Worm (Caenorhabditis elegans) whole organism, L1 larva: ENCODE measurements around the gene C13B4.1.
A peak's percentile ranks its signal among the peaks of the same experiment; 100 is the strongest.

Source experiments
- C04F5.9 ChIP-seq: sonication (generic microtip); optimal IDR thresholded peaks from 2 replicates; lab custom pipeline; 2016; ENCODE audit warnings: missing genetic modification characterization, missing compliant biosample characterization
- C16A3.4 ChIP-seq: fragments of 150-350 bp; optimal IDR thresholded peaks from 2 replicates; lab custom pipeline; 2014; ENCODE audit warnings: missing biosample characterization, missing genetic modification characterization
- F16B12.6 ChIP-seq: fragments of 150-350 bp; optimal IDR thresholded peaks from 2 replicates; lab custom pipeline; 2014; ENCODE audit warnings: missing biosample characterization, missing genetic modification characterization
- alr-1 ChIP-seq: fragments of 200-800 bp; sonication (Bioruptor generic); optimal IDR thresholded peaks from 2 replicates; lab custom pipeline; 2018; ENCODE audit warnings: borderline replicate concordance, mild to moderate bottlenecking, missing genetic modification characterization, missing compliant biosample characterization
- ama-1 ChIP-seq: fragments of 150-350 bp; optimal IDR thresholded peaks from 2 replicates; lab custom pipeline; 2014
- blmp-1 ChIP-seq: fragments of 150-350 bp; optimal IDR thresholded peaks from 2 replicates; lab custom pipeline; 2014; ENCODE audit warnings: missing biosample characterization, missing genetic modification characterization
- ceh-82 ChIP-seq, 3 experiments: fragments of 150-350 bp in 1 of 3; sonication (generic microtip) in 2 of 3; optimal IDR thresholded peaks; 2 replicates each; lab custom pipeline; 2014 to 2017; ENCODE audit warnings: missing biosample characterization in 3 of 3, missing genetic modification characterization in 3 of 3
- ceh-88 ChIP-seq: fragments of 200-800 bp; sonication (Bioruptor generic); IDR thresholded peaks from 2 replicates; pipeline ENCODE4 v1.3.6; 2022; ENCODE audit warnings: missing genetic modification characterization, missing compliant biosample characterization
- ces-1 ChIP-seq: fragments of 150-350 bp; optimal IDR thresholded peaks from 2 replicates; lab custom pipeline; 2014; ENCODE audit warnings: missing biosample characterization, missing genetic modification reagents, missing genetic modification characterization
- dpl-1 ChIP-seq, 3 experiments: fragments of 150-350 bp in 2 of 3; sonication (generic microtip) in 1 of 3; optimal IDR thresholded peaks; 2 replicates each; lab custom pipeline; 2014 to 2017; ENCODE audit warnings: missing biosample characterization in 3 of 3, missing genetic modification characterization in 3 of 3, missing genetic modification reagents in 3 of 3
- efl-1 ChIP-seq, 4 experiments: fragments of 150-350 bp; optimal IDR thresholded peaks in 3 of 4; peaks in 1 of 4; 1 replicate in 1 of 4; 2 replicates in 3 of 4; lab custom pipeline; 2014; ENCODE audit warnings: missing biosample characterization in 2 of 4, missing genetic modification characterization in 2 of 4, missing genetic modification reagents in 2 of 4
- egl-13 ChIP-seq: sonication (generic microtip); optimal IDR thresholded peaks from 2 replicates; lab custom pipeline; 2016; ENCODE audit warnings: missing genotype, missing genetic modification reagents, missing genetic modification characterization, missing compliant biosample characterization
- elt-2 ChIP-seq: sonication (generic microtip); optimal IDR thresholded peaks from 2 replicates; lab custom pipeline; 2016; ENCODE audit warnings: missing genetic modification characterization, mild to moderate bottlenecking, inconsistent platforms, missing compliant biosample characterization, missing genetic modification reagents
- ets-5 ChIP-seq: fragments of 200-800 bp; sonication (Bioruptor generic); IDR thresholded peaks from 2 replicates; pipeline ENCODE4 v1.3.6; 2022; ENCODE audit warnings: missing genetic modification characterization, missing compliant biosample characterization
- fkh-10 ChIP-seq: sonication (generic microtip); optimal IDR thresholded peaks from 2 replicates; lab custom pipeline; 2017; ENCODE audit warnings: missing biosample characterization, missing genetic modification reagents, missing genetic modification characterization
- fos-1 ChIP-seq: fragments of 150-350 bp; optimal IDR thresholded peaks from 2 replicates; lab custom pipeline; 2014; ENCODE audit warnings: missing biosample characterization, missing genetic modification characterization
- irx-1 ChIP-seq: sonication (generic microtip); optimal IDR thresholded peaks from 2 replicates; lab custom pipeline; 2016; ENCODE audit warnings: missing genetic modification characterization, missing compliant biosample characterization
- lin-13 ChIP-seq: fragments of 150-350 bp; optimal IDR thresholded peaks from 2 replicates; lab custom pipeline; 2014; ENCODE audit warnings: missing biosample characterization, missing genetic modification reagents, missing genetic modification characterization
- lin-14 ChIP-seq: fragments of 200-800 bp; sonication (Bioruptor generic); optimal IDR thresholded peaks from 2 replicates; lab custom pipeline; 2018; ENCODE audit warnings: mild to moderate bottlenecking, missing genetic modification characterization, moderate library complexity, missing compliant biosample characterization
- lin-15B ChIP-seq: fragments of 150-350 bp; sonication (generic microtip); optimal IDR thresholded peaks from 3 replicates; lab custom pipeline; 2014; ENCODE audit warnings: missing biosample characterization, missing genetic modification characterization
- lin-39 ChIP-seq: fragments of 150-350 bp; optimal IDR thresholded peaks from 2 replicates; lab custom pipeline; 2014; ENCODE audit warnings: missing biosample characterization, missing genetic modification reagents, missing genetic modification characterization
- lir-3 ChIP-seq: sonication (generic microtip); optimal IDR thresholded peaks from 2 replicates; lab custom pipeline; 2016; ENCODE audit warnings: mild to moderate bottlenecking, missing genetic modification characterization, moderate library complexity, missing compliant biosample characterization; ENCODE audit not compliant: poor library complexity
- lsy-2 ChIP-seq, 2 experiments: fragments of 150-350 bp; optimal IDR thresholded peaks; 2 replicates each; lab custom pipeline; 2014; ENCODE audit warnings: missing biosample characterization in 2 of 2, missing genetic modification characterization in 2 of 2
- mdl-1 ChIP-seq, 2 experiments: fragments of 150-350 bp; optimal IDR thresholded peaks; 2 replicates each; lab custom pipeline; 2014 to 2017; ENCODE audit warnings: missing biosample characterization in 2 of 2, missing genetic modification characterization in 2 of 2, inconsistent platforms in 1 of 2
- mef-2 ChIP-seq: fragments of 150-350 bp; optimal IDR thresholded peaks from 2 replicates; lab custom pipeline; 2014; ENCODE audit warnings: missing biosample characterization, missing genetic modification characterization
- nhr-11 ChIP-seq: fragments of 150-350 bp; optimal IDR thresholded peaks from 2 replicates; lab custom pipeline; 2014; ENCODE audit warnings: missing biosample characterization, missing genetic modification characterization
- nhr-19 ChIP-seq: fragments of 200-800 bp; sonication (Bioruptor generic); conservative IDR thresholded peaks from 2 replicates; pipeline ENCODE4 v1.3.6; 2022; ENCODE audit warnings: missing genetic modification characterization, missing compliant biosample characterization
- nhr-20 ChIP-seq: sonication (generic microtip); optimal IDR thresholded peaks from 2 replicates; lab custom pipeline; 2016; ENCODE audit warnings: mild to moderate bottlenecking, missing genetic modification characterization, missing compliant biosample characterization
- nhr-237 ChIP-seq: fragments of 150-350 bp; optimal IDR thresholded peaks from 2 replicates; lab custom pipeline; 2014; ENCODE audit warnings: missing biosample characterization, missing genetic modification characterization
- nhr-47 ChIP-seq: sonication (generic microtip); optimal IDR thresholded peaks from 2 replicates; lab custom pipeline; 2016; ENCODE audit warnings: mild to moderate bottlenecking, missing genetic modification characterization, moderate library complexity, missing compliant biosample characterization
- nhr-77 ChIP-seq: fragments of 150-350 bp; optimal IDR thresholded peaks from 2 replicates; lab custom pipeline; 2014; ENCODE audit warnings: missing biosample characterization, missing genetic modification characterization
- nhr-85 ChIP-seq: sonication (generic microtip); peaks from one replicate; lab custom pipeline; 2016; ENCODE audit warnings: missing genetic modification characterization, inconsistent platforms, missing compliant biosample characterization
- nhr-90 ChIP-seq: sonication (generic microtip); optimal IDR thresholded peaks from 2 replicates; lab custom pipeline; 2016; ENCODE audit warnings: mild to moderate bottlenecking, missing genetic modification characterization, missing compliant biosample characterization; ENCODE audit not compliant: poor library complexity
- pax-3 ChIP-seq: fragments of 200-800 bp; sonication (Bioruptor generic); optimal IDR thresholded peaks from 2 replicates; lab custom pipeline; 2018; ENCODE audit warnings: mild to moderate bottlenecking, missing genetic modification characterization, moderate library complexity, missing compliant biosample characterization
- skn-1 ChIP-seq: fragments of 150-350 bp; optimal IDR thresholded peaks from 2 replicates; lab custom pipeline; 2014; ENCODE audit warnings: missing biosample characterization, missing genetic modification characterization
- snpc-4 ChIP-seq: fragments of 150-350 bp; optimal IDR thresholded peaks from 2 replicates; lab custom pipeline; 2014; ENCODE audit warnings: missing biosample characterization, missing genetic modification characterization
- snu-23 ChIP-seq: sonication (generic microtip); optimal IDR thresholded peaks from 2 replicates; lab custom pipeline; 2016; ENCODE audit warnings: missing genetic modification characterization, missing compliant biosample characterization
- sox-4 ChIP-seq: sonication (generic microtip); optimal IDR thresholded peaks from 2 replicates; lab custom pipeline; 2016; ENCODE audit warnings: missing genetic modification characterization, missing compliant biosample characterization
- swsn-7 ChIP-seq: sonication (generic microtip); optimal IDR thresholded peaks from 2 replicates; lab custom pipeline; 2016; ENCODE audit warnings: missing genetic modification characterization, missing compliant biosample characterization
- tbx-2 ChIP-seq: sonication (generic microtip); optimal IDR thresholded peaks from 2 replicates; lab custom pipeline; 2016; ENCODE audit warnings: missing genetic modification characterization, missing compliant biosample characterization
- unc-130 ChIP-seq: fragments of 150-350 bp; optimal IDR thresholded peaks from 2 replicates; lab custom pipeline; 2017; ENCODE audit warnings: missing biosample characterization, missing genetic modification characterization, inconsistent platforms
- unc-30 ChIP-seq: sonication (generic microtip); optimal IDR thresholded peaks from 2 replicates; lab custom pipeline; 2017; ENCODE audit warnings: missing biosample characterization, missing genetic modification characterization
- unc-98 ChIP-seq: fragments of 200-800 bp; sonication (Bioruptor generic); IDR thresholded peaks from 2 replicates; pipeline ENCODE4 v1.3.6; 2022; ENCODE audit warnings: missing genetic modification characterization, missing compliant biosample characterization
- xbp-1 ChIP-seq: sonication (generic microtip); optimal IDR thresholded peaks from 2 replicates; lab custom pipeline; 2016; ENCODE audit warnings: missing genetic modification characterization, missing compliant biosample characterization
- zag-1 ChIP-seq: fragments of 150-350 bp; optimal IDR thresholded peaks from 2 replicates; lab custom pipeline; 2014; ENCODE audit warnings: missing biosample characterization, missing genetic modification characterization
- zip-4 ChIP-seq: fragments of 200-800 bp; sonication (Bioruptor generic); optimal IDR thresholded peaks from 2 replicates; lab custom pipeline; 2018; ENCODE audit warnings: mild to moderate bottlenecking, missing genetic modification characterization, moderate library complexity, missing compliant biosample characterization
- ztf-11 ChIP-seq, 2 experiments: sonication (generic microtip); optimal IDR thresholded peaks; 2 replicates each; lab custom pipeline; 2016 to 2017; ENCODE audit warnings: missing genetic modification characterization in 2 of 2, missing biosample characterization in 1 of 2, missing compliant biosample characterization in 1 of 2
- ztf-4 ChIP-seq: fragments of 150-350 bp; optimal IDR thresholded peaks from 2 replicates; lab custom pipeline; 2014; ENCODE audit warnings: missing biosample characterization, missing genetic modification characterization

C13B4.1 gene

ce11 chrII:14455332-14455731 is 24.1 kb downstream of the C13B4.1 start, which contains the start of gene dmsr-6:
Gene dmsr-6 (plus strand): TSS chrII:14455632.
- TF ChIP-seq ceh-82 (tag; optimal IDR thresholded peaks at IDR 0.05; lab: Kevin White, UChicago), result no peak
- TF ChIP-seq lin-13, result no peak

ce11 chrII:14451934-14452333 is 27.5 kb downstream of the C13B4.1 start:
- no peak for TF ChIP-seq ama-1 (lab: Kevin White, UChicago)
- peak; percentile 31 for TF ChIP-seq fkh-10 (GFP tag; lab: Kevin White, UChicago)
- TF ChIP-seq efl-1 (optimal IDR thresholded peaks at IDR 0.05; lab: Kevin White, UChicago), result no peak
- TF ChIP-seq efl-1 (GFP tag; optimal IDR thresholded peaks at IDR 0.05 in 1 of 2; lab: Kevin White, UChicago), result peak in 1 of 2 experiments; percentile 89

- TF ChIP-seq pax-3 (tag; lab: Kevin White, UChicago), result no peak
- TF ChIP-seq lin-13, result peak; percentile 79
- no peak for TF ChIP-seq lin-14 (GFP tag; lab: Kevin White, UChicago)
- peak; percentile 18 for TF ChIP-seq lir-3 (tag; lab: Kevin White, UChicago)
- peak; percentile 20 for TF ChIP-seq irx-1 (tag; lab: Kevin White, UChicago)
- TF ChIP-seq zag-1 (tag; lab: Kevin White, UChicago), result no peak
- TF ChIP-seq snpc-4 (tag; lab: Kevin White, UChicago), result peak; percentile 56
- TF ChIP-seq nhr-90 (tag; lab: Kevin White, UChicago), result peak; percentile 77
- TF ChIP-seq ceh-82 (tag; optimal IDR thresholded peaks at IDR 0.05; lab: Kevin White, UChicago), result peak; percentile 47 to 89 (median 70)
- TF ChIP-seq unc-30 (tag; lab: Kevin White, UChicago), result no peak
- peak; percentile 78 for TF ChIP-seq nhr-20 (tag; lab: Kevin White, UChicago)
- TF ChIP-seq lin-39, result peak; percentile 15
- TF ChIP-seq blmp-1 (tag; lab: Kevin White, UChicago), result peak; percentile 59
- peak; percentile 98 to 100 for TF ChIP-seq efl-1 (optimal IDR thresholded peaks at IDR 0.05; lab: Kevin White, UChicago)
- peak; percentile 98 to 100 for TF ChIP-seq efl-1 (GFP tag; optimal IDR thresholded peaks at IDR 0.05 in 1 of 2; lab: Kevin White, UChicago)
- peak; percentile 75 for TF ChIP-seq xbp-1 (tag; lab: Kevin White, UChicago)
- TF ChIP-seq snu-23, result peak; percentile 85
- no peak for TF ChIP-seq ztf-11 (tag; optimal IDR thresholded peaks at IDR 0.05; lab: Kevin White, UChicago)
- TF ChIP-seq alr-1 (tag; lab: Kevin White, UChicago), result no peak
- TF ChIP-seq unc-130, result peak; percentile 67
- peak; percentile 80 for TF ChIP-seq swsn-7 (tag; lab: Kevin White, UChicago)
- peak; percentile 87 for TF ChIP-seq C16A3.4 (tag; lab: Kevin White, UChicago)
- peak; percentile 83 for TF ChIP-seq fos-1 (tag; lab: Kevin White, UChicago)
- peak; percentile 20 for TF ChIP-seq zip-4 (GFP tag; lab: Kevin White, UChicago)
- peak; percentile 73 for TF ChIP-seq egl-13 (tag; lab: Kevin White, UChicago)
- peak; percentile 28 for TF ChIP-seq elt-2 (tag; lab: Kevin White, UChicago)
- TF ChIP-seq lin-15B (tag; lab: Kevin White, UChicago), result peak; percentile 79
- peak; percentile 39 for TF ChIP-seq C04F5.9
- TF ChIP-seq nhr-237, result peak; percentile 64
- peak; percentile 93 for TF ChIP-seq nhr-77 (tag; lab: Kevin White, UChicago)
- peak; percentile 17 for TF ChIP-seq ztf-4 (tag; lab: Kevin White, UChicago)
- no peak for TF ChIP-seq unc-98 (GFP tag; lab: Robert Waterston, UW)
- peak; percentile 89 for TF ChIP-seq nhr-47 (tag; lab: Kevin White, UChicago)
- peak; percentile 20 for TF ChIP-seq mef-2 (tag; lab: Kevin White, UChicago)
- peak; percentile 14 for TF ChIP-seq sox-4 (tag; lab: Kevin White, UChicago)
- TF ChIP-seq ces-1 (GFP tag; lab: Kevin White, UChicago), result no peak
- peak; percentile 76 for TF ChIP-seq nhr-85 (tag; lab: Kevin White, UChicago)
- no peak; the same call in 1 of the 2 replicates for TF ChIP-seq ceh-88
- TF ChIP-seq nhr-11 (tag; lab: Kevin White, UChicago), result peak; percentile 50
- peak; percentile 84 for TF ChIP-seq skn-1 (tag; lab: Kevin White, UChicago)
- TF ChIP-seq mdl-1 (tag; optimal IDR thresholded peaks at IDR 0.05; lab: Kevin White, UChicago), result peak in 1 of 2 experiments; percentile 71
- no peak for TF ChIP-seq ets-5 (GFP tag; lab: Robert Waterston, UW)
- TF ChIP-seq dpl-1 (GFP tag; optimal IDR thresholded peaks at IDR 0.05; lab: Kevin White, UChicago), result peak; percentile 98 to 99 (median 98)
- TF ChIP-seq lsy-2 (tag; optimal IDR thresholded peaks at IDR 0.05; lab: Kevin White, UChicago), result peak; percentile 84 to 93
- TF ChIP-seq nhr-19 (GFP tag; lab: Robert Waterston, UW), result peak; percentile 73
- TF ChIP-seq F16B12.6 (tag; lab: Kevin White, UChicago), result peak; percentile 71
- peak; percentile 81 for TF ChIP-seq tbx-2
Observed at ce11 chrII:14441144-14441543, 38.3 kb downstream of the C13B4.1 start, which contains the start of gene smg-8. Gene smg-8 (plus strand): TSS chrII:14441409.
